Worm (Caenorhabditis elegans) whole organism, L2 larva: ENCODE data around the gene Y39A1A.10.

Experiments used
- C34F6.9 ChIP-seq: fragments of 150-350 bp; optimal IDR thresholded peaks from 2 replicates; lab custom pipeline; 2014; ENCODE audit warnings: missing biosample characterization, missing genetic modification characterization
- R02D3.7 ChIP-seq: fragments of 150-350 bp; optimal IDR thresholded peaks from 2 replicates; lab custom pipeline; 2014; ENCODE audit warnings: missing biosample characterization, missing genetic modification characterization
- Y55F3AM.14 ChIP-seq: fragments of 200-800 bp; sonication (Bioruptor generic); optimal IDR thresholded peaks from 2 replicates; lab custom pipeline; 2018; ENCODE audit warnings: mild to moderate bottlenecking, missing genetic modification characterization, missing compliant biosample characterization
- ZK546.5 ChIP-seq: sonication (generic microtip); optimal IDR thresholded peaks from 2 replicates; lab custom pipeline; 2017; ENCODE audit warnings: missing biosample characterization, missing genetic modification characterization
- ama-1 ChIP-seq: fragments of 150-350 bp; optimal IDR thresholded peaks from 2 replicates; lab custom pipeline; 2018; ENCODE audit warnings: inconsistent platforms
- blmp-1 ChIP-seq: sonication (generic microtip); optimal IDR thresholded peaks from 2 replicates; lab custom pipeline; 2017; ENCODE audit warnings: missing genetic modification characterization, mild to moderate bottlenecking, missing compliant biosample characterization, antibody characterized with exemption, moderate library complexity; ENCODE audit not compliant: insufficient read depth
- ceh-16 ChIP-seq: fragments of 150-350 bp; optimal IDR thresholded peaks from 2 replicates; lab custom pipeline; 2014; ENCODE audit warnings: missing biosample characterization, missing genetic modification characterization
- ceh-82 ChIP-seq: fragments of 150-350 bp; optimal IDR thresholded peaks from 2 replicates; lab custom pipeline; 2014; ENCODE audit warnings: missing biosample characterization, missing genetic modification characterization
- crh-2 ChIP-seq: sonication (generic microtip); optimal IDR thresholded peaks from 2 replicates; lab custom pipeline; 2017; ENCODE audit warnings: missing biosample characterization, missing genetic modification characterization
- dmd-4 ChIP-seq: sonication (generic microtip); optimal IDR thresholded peaks from 2 replicates; lab custom pipeline; 2017; ENCODE audit warnings: missing biosample characterization, missing genetic modification characterization
- egl-27 ChIP-seq: sonication (generic microtip); optimal IDR thresholded peaks from 3 replicates; lab custom pipeline; 2017; ENCODE audit warnings: missing biosample characterization, missing genetic modification reagents, missing genetic modification characterization
- elt-1 ChIP-seq: fragments of 150-350 bp; optimal IDR thresholded peaks from 2 replicates; lab custom pipeline; 2014; ENCODE audit warnings: missing biosample characterization, missing genetic modification characterization
- elt-3 ChIP-seq: sonication (generic microtip); optimal IDR thresholded peaks from 2 replicates; lab custom pipeline; 2017; ENCODE audit warnings: missing biosample characterization, missing genetic modification characterization
- fos-1 ChIP-seq: fragments of 150-350 bp; optimal IDR thresholded peaks from 2 replicates; lab custom pipeline; 2014; ENCODE audit warnings: missing biosample characterization, missing genetic modification characterization
- gmeb-1 ChIP-seq: fragments of 150-350 bp; optimal IDR thresholded peaks from 2 replicates; lab custom pipeline; 2014; ENCODE audit warnings: missing biosample characterization, missing genetic modification characterization
- lin-13 ChIP-seq: fragments of 150-350 bp; optimal IDR thresholded peaks from 2 replicates; lab custom pipeline; 2014; ENCODE audit warnings: missing biosample characterization, missing genetic modification reagents, missing genetic modification characterization
- lsy-2 ChIP-seq, 2 experiments: fragments of 150-350 bp in 1 of 2; sonication (generic microtip) in 1 of 2; optimal IDR thresholded peaks; 2 replicates each; lab custom pipeline; 2014 to 2017; ENCODE audit warnings: missing biosample characterization in 2 of 2, missing genetic modification characterization in 2 of 2
- mbf-1 ChIP-seq: sonication (generic microtip); optimal IDR thresholded peaks from 2 replicates; lab custom pipeline; 2017; ENCODE audit warnings: missing biosample characterization, missing genetic modification characterization
- mdl-1 ChIP-seq, 2 experiments: fragments of 150-350 bp in 1 of 2; sonication (generic microtip) in 1 of 2; optimal IDR thresholded peaks; 2 replicates each; lab custom pipeline; 2017; ENCODE audit warnings: missing biosample characterization in 2 of 2, missing genetic modification characterization in 2 of 2
- nhr-10 ChIP-seq: sonication (generic microtip); optimal IDR thresholded peaks from 2 replicates; lab custom pipeline; 2017; ENCODE audit warnings: missing biosample characterization, missing genetic modification characterization
- nhr-12 ChIP-seq: fragments of 150-350 bp; optimal IDR thresholded peaks from 2 replicates; lab custom pipeline; 2014; ENCODE audit warnings: missing biosample characterization, missing genetic modification characterization
- nhr-129 ChIP-seq: fragments of 150-350 bp; optimal IDR thresholded peaks from 2 replicates; lab custom pipeline; 2014; ENCODE audit warnings: missing biosample characterization, missing genetic modification characterization
- nhr-21 ChIP-seq: fragments of 150-350 bp; optimal IDR thresholded peaks from 2 replicates; lab custom pipeline; 2014; ENCODE audit warnings: missing biosample characterization, missing genetic modification characterization
- nhr-23 ChIP-seq: fragments of 150-350 bp; optimal IDR thresholded peaks from 2 replicates; lab custom pipeline; 2014; ENCODE audit warnings: missing biosample characterization, missing genetic modification reagents, missing genetic modification characterization
- nhr-6 ChIP-seq: fragments of 150-350 bp; optimal IDR thresholded peaks from 2 replicates; lab custom pipeline; 2014; ENCODE audit warnings: missing biosample characterization, missing genetic modification characterization
- nhr-77 ChIP-seq: fragments of 150-350 bp; optimal IDR thresholded peaks from 2 replicates; lab custom pipeline; 2014; ENCODE audit warnings: missing biosample characterization, missing genetic modification characterization
- peb-1 ChIP-seq: fragments of 150-350 bp; optimal IDR thresholded peaks from 2 replicates; lab custom pipeline; 2014; ENCODE audit warnings: missing biosample characterization, missing genetic modification characterization
- skn-1 ChIP-seq: sonication (generic microtip); optimal IDR thresholded peaks from 2 replicates; lab custom pipeline; 2017; ENCODE audit warnings: missing biosample characterization, missing genetic modification characterization
- sma-3 ChIP-seq: sonication (generic microtip); optimal IDR thresholded peaks from 2 replicates; lab custom pipeline; 2016; ENCODE audit warnings: missing genetic modification reagents, missing genetic modification characterization, missing compliant biosample characterization
- sma-9 ChIP-seq, 2 experiments: fragments of 150-350 bp in 1 of 2; sonication (generic microtip) in 1 of 2; optimal IDR thresholded peaks; 2 replicates each; lab custom pipeline; 2014 to 2016; ENCODE audit warnings: missing genetic modification characterization in 2 of 2, mild to moderate bottlenecking in 1 of 2, missing biosample characterization in 1 of 2, missing compliant biosample characterization in 1 of 2, missing genetic modification reagents in 1 of 2, moderate library complexity in 1 of 2
- snpc-4 ChIP-seq: fragments of 150-350 bp; optimal IDR thresholded peaks from 2 replicates; lab custom pipeline; 2014; ENCODE audit warnings: missing biosample characterization, missing genetic modification characterization
- unc-55 ChIP-seq: fragments of 150-350 bp; sonication (generic microtip); optimal IDR thresholded peaks from 3 replicates; lab custom pipeline; 2014; ENCODE audit warnings: missing biosample characterization, missing genetic modification reagents, missing genetic modification characterization
- unc-62 ChIP-seq: fragments of 150-350 bp; optimal IDR thresholded peaks from 2 replicates; lab custom pipeline; 2014; ENCODE audit warnings: missing biosample characterization, missing genetic modification reagents, missing genetic modification characterization
- zag-1 ChIP-seq: fragments of 150-350 bp; optimal IDR thresholded peaks from 2 replicates; lab custom pipeline; 2014; ENCODE audit warnings: missing biosample characterization, missing genetic modification characterization
- ztf-11 ChIP-seq: sonication (generic microtip); optimal IDR thresholded peaks from 2 replicates; lab custom pipeline; 2017; ENCODE audit warnings: missing biosample characterization, missing genetic modification characterization

The Y39A1A.10 gene

ce11 chrIII:10652833-10653232, 20.3 kb downstream of the Y39A1A.10 start:
- TF ChIP-seq zag-1 (tag; lab: Kevin White, UChicago), result no peak
- TF ChIP-seq ZK546.5 (tag; lab: Kevin White, UChicago), result no peak
- no peak for TF ChIP-seq lsy-2 (tag; optimal IDR thresholded peaks at IDR 0.05; lab: Kevin White, UChicago)
- TF ChIP-seq ztf-11 (tag; lab: Kevin White, UChicago), result no peak
- no peak for TF ChIP-seq dmd-4
- no peak for TF ChIP-seq nhr-77 (tag; lab: Kevin White, UChicago)
- TF ChIP-seq nhr-23 (tag; lab: Kevin White, UChicago), result no peak
- TF ChIP-seq mdl-1 (tag; optimal IDR thresholded peaks at IDR 0.05; lab: Kevin White, UChicago), result no peak
- no peak for TF ChIP-seq sma-9 (GFP tag; optimal IDR thresholded peaks at IDR 0.05; lab: Kevin White, UChicago)
- no peak for TF ChIP-seq sma-9 (tag; optimal IDR thresholded peaks at IDR 0.05; lab: Kevin White, UChicago)
- TF ChIP-seq egl-27 (tag; lab: Kevin White, UChicago), result no peak
- TF ChIP-seq sma-3 (GFP tag; lab: Kevin White, UChicago), result no peak
- TF ChIP-seq, all 48 proteins: peak for 0

- TF ChIP-seq dmd-4 (no peak), mbf-1 (tag; lab: Kevin White, UChicago) (no peak), snpc-4 (no peak), sma-9 (GFP tag; optimal IDR thresholded peaks at IDR 0.05; lab: Kevin White, UChicago) (no peak), sma-9 (tag; optimal IDR thresholded peaks at IDR 0.05; lab: Kevin White, UChicago) (no peak), unc-62 (GFP tag; lab: Kevin White, UChicago) (no peak), mdl-1 (tag; optimal IDR thresholded peaks at IDR 0.05; lab: Kevin White, UChicago) (no peak), fos-1 (tag; lab: Kevin White, UChicago) (no peak), lin-13 (GFP tag; lab: Kevin White, UChicago) (no peak), peb-1 (tag; lab: Kevin White, UChicago) (no peak), skn-1 (no peak), blmp-1 (no peak), nhr-6 (tag; lab: Kevin White, UChicago) (no peak), gmeb-1 (tag; lab: Kevin White, UChicago) (no peak), egl-27 (tag; lab: Kevin White, UChicago) (no peak), unc-55 (GFP tag; lab: Kevin White, UChicago) (no peak)
- TF ChIP-seq, all 48 proteins: peak for 0
Measured at ce11 chrIII:10653479-10653878, 21.0 kb downstream of the Y39A1A.10 start.

- TF ChIP-seq elt-1 (tag; lab: Kevin White, UChicago), result no peak
- no peak for TF ChIP-seq snpc-4
- no peak for TF ChIP-seq R02D3.7 (tag; lab: Kevin White, UChicago)
- TF ChIP-seq nhr-129 (tag; lab: Kevin White, UChicago), result no peak
- TF ChIP-seq C34F6.9 (tag; lab: Kevin White, UChicago), result no peak
- TF ChIP-seq mdl-1 (tag; optimal IDR thresholded peaks at IDR 0.05; lab: Kevin White, UChicago), result no peak
- TF ChIP-seq elt-3 (tag; lab: Kevin White, UChicago), result no peak
- no peak for TF ChIP-seq mbf-1 (tag; lab: Kevin White, UChicago)
- TF ChIP-seq blmp-1, result no peak
- no peak for TF ChIP-seq nhr-10 (tag; lab: Kevin White, UChicago)
- no peak for TF ChIP-seq nhr-12 (tag; lab: Kevin White, UChicago)
- TF ChIP-seq ceh-82 (tag; lab: Kevin White, UChicago), result no peak
- TF ChIP-seq gmeb-1 (tag; lab: Kevin White, UChicago), result no peak
- TF ChIP-seq skn-1, result no peak
- TF ChIP-seq lin-13 (GFP tag; lab: Kevin White, UChicago), result no peak
- TF ChIP-seq nhr-23 (tag; lab: Kevin White, UChicago), result no peak
- TF ChIP-seq ztf-11 (tag; lab: Kevin White, UChicago), result no peak
- TF ChIP-seq crh-2, result no peak
Measured at ce11 chrIII:10654718-10655117, 22.2 kb downstream of the Y39A1A.10 start, which contains the start of gene cnt-2. TSS of gene cnt-2 (plus strand) at chrIII:10655018.

- TF ChIP-seq R02D3.7 (tag; lab: Kevin White, UChicago) (no peak), unc-62 (GFP tag; lab: Kevin White, UChicago) (no peak), dmd-4 (no peak), nhr-21 (tag; lab: Kevin White, UChicago) (no peak), elt-3 (tag; lab: Kevin White, UChicago) (no peak), blmp-1 (no peak), Y55F3AM.14 (GFP tag; lab: Kevin White, UChicago) (no peak), nhr-77 (tag; lab: Kevin White, UChicago) (no peak), nhr-12 (tag; lab: Kevin White, UChicago) (no peak), nhr-6 (tag; lab: Kevin White, UChicago) (no peak), nhr-23 (tag; lab: Kevin White, UChicago) (no peak), ama-1 (no peak), mbf-1 (tag; lab: Kevin White, UChicago) (no peak), ZK546.5 (tag; lab: Kevin White, UChicago) (no peak), ceh-16 (tag; lab: Kevin White, UChicago) (no peak), sma-9 (GFP tag; optimal IDR thresholded peaks at IDR 0.05; lab: Kevin White, UChicago) (no peak), sma-9 (tag; optimal IDR thresholded peaks at IDR 0.05; lab: Kevin White, UChicago) (no peak), skn-1 (no peak), snpc-4 (no peak), ztf-11 (tag; lab: Kevin White, UChicago) (no peak), zag-1 (tag; lab: Kevin White, UChicago) (no peak)
Measured at ce11 chrIII:10656069-10656468, 23.5 kb downstream of the Y39A1A.10 start.
